Worm (Caenorhabditis elegans): Measurements from ENCODE around the gene C02H6.1.

DNA sequence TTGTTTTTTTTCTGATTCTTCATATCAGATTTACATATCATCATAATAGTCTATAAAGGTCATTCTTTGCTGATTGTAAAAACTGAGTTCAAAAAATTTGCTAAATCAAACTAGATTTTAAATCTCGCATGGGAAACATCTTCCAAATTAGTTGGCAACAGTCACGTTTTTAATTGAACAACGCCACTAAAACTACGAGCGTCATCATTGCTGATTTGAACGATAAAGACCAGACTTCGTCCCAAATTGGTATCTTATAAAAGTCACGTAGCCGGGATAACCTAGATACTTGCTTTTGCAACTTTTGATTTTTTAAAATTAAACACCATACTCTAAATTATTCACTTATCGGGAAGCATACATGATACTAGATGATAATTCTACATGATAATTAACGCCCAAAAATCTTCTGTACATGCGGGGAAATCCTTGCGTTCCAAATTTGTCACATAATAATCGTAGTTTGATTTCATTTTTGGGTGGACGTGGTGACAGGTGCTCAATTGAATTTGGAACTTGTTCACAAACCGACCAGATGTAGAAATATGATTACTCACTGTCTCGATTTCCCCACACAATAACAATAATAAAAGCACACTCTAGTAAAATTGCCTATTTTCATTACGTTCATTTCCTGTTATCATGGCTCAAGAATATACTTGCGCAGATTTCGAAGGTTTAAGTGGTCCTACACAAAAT, 27.5 kb upstream of the C02H6.1 start, which contains the start of gene srw-67:
- TF ChIP-seq lin-39 (tag; optimal IDR thresholded peaks at IDR 0.05) = no peak
- no peak for TF ChIP-seq nhr-6 (tag; optimal IDR thresholded peaks at IDR 0.05)
- no peak for TF ChIP-seq nhr-237 (tag; optimal IDR thresholded peaks at IDR 0.05)
- no peak for TF ChIP-seq ceh-82 (tag; optimal IDR thresholded peaks at IDR 0.05)
- TF ChIP-seq skn-1 (tag; optimal IDR thresholded peaks at IDR 0.05) = no peak
- no peak for TF ChIP-seq nhr-129 (tag; optimal IDR thresholded peaks at IDR 0.05)
- TF ChIP-seq lsy-2 (tag; optimal IDR thresholded peaks at IDR 0.05) = no peak
- no peak for TF ChIP-seq fos-1 (tag; optimal IDR thresholded peaks at IDR 0.05)

Measured in whole organism, L2 larva.